Fruit fly (Drosophila melanogaster): ENCODE data around the gene Nepl8.

Nepl8 gene

dm6 chr2L:16500469-16500868, 12.5 kb downstream of the Nepl8 start (continued):
- TF ChIP-seq CG43689 (GFP tag; IDR thresholded peaks at IDR 0.05) (peak; percentile 69), chinmo (GFP tag; IDR thresholded peaks at IDR 0.05; ENCODE audit: partially characterized antibody) (no peak), HmgZ (tag; optimal IDR thresholded peaks at IDR 0.05) (peak; percentile 93), Fer2 (tag; optimal IDR thresholded peaks at IDR 0.05) (peak; percentile 53), NK7.1 (GFP tag; optimal IDR thresholded peaks at IDR 0.05) (peak; percentile 66), bbx (GFP tag; IDR thresholded peaks at IDR 0.05; ENCODE audit: partially characterized antibody) (no peak), dm (GFP tag; optimal IDR thresholded peaks at IDR 0.05) (peak; percentile 76), Dad (GFP tag; optimal IDR thresholded peaks at IDR 0.05) (peak; percentile 73), CG18764 (GFP tag; optimal IDR thresholded peaks at IDR 0.05) (peak; percentile 75), pho (GFP tag; optimal IDR thresholded peaks at IDR 0.05) (peak; percentile 80), CG5180 (GFP tag; optimal IDR thresholded peaks at IDR 0.05) (peak; percentile 55), CG6791 (GFP tag; IDR thresholded peaks at IDR 0.05; ENCODE audit: partially characterized antibody) (no peak), CoRest (tag; optimal IDR thresholded peaks at IDR 0.05) (peak; percentile 88), al (GFP tag; IDR thresholded peaks at IDR 0.05) (peak; percentile 60; the same call in 1 of the 2 replicates), Trl (optimal IDR thresholded peaks at IDR 0.05) (no peak), Trl (GFP tag; optimal IDR thresholded peaks at IDR 0.05) (peak; percentile 93), CTCF (GFP tag; optimal IDR thresholded peaks at IDR 0.05) (peak; percentile 11), slbo (GFP tag; IDR thresholded peaks at IDR 0.05) (peak; percentile 93), CG7786 (GFP tag; optimal IDR thresholded peaks at IDR 0.05) (peak; percentile 73), Dip3 (GFP tag; optimal IDR thresholded peaks at IDR 0.05) (peak; percentile 85), Elba2 (GFP tag; optimal IDR thresholded peaks at IDR 0.05) (no peak), Dref (GFP tag; IDR thresholded peaks at IDR 0.05) (no peak), ham (GFP tag; IDR thresholded peaks at IDR 0.05) (peak; percentile 54; the same call in 1 of the 2 replicates), CG16863 (GFP tag; optimal IDR thresholded peaks at IDR 0.05) (peak; percentile 77), Chrac-16 (GFP tag; optimal IDR thresholded peaks at IDR 0.05) (peak; percentile 91), vnd (GFP tag; IDR thresholded peaks at IDR 0.05; ENCODE audit: partially characterized antibody) (no peak), org-1 (GFP tag; optimal IDR thresholded peaks at IDR 0.05) (peak; percentile 87), crc (GFP tag; optimal IDR thresholded peaks at IDR 0.05) (peak; percentile 28), CG11723 (GFP tag; optimal IDR thresholded peaks at IDR 0.05) (peak; percentile 75), CG34224 (GFP tag; IDR thresholded peaks at IDR 0.05; ENCODE audit: partially characterized antibody) (no peak), cato (GFP tag; optimal IDR thresholded peaks at IDR 0.05; ENCODE audit: borderline replicate concordance) (peak; percentile 80), ken (GFP tag; IDR thresholded peaks at IDR 0.05) (peak; percentile 94), CG10321 (GFP tag; IDR thresholded peaks at IDR 0.05) (peak; percentile 39; the same call in 1 of the 2 replicates), Six4 (GFP tag; optimal IDR thresholded peaks at IDR 0.05) (peak; percentile 81), BEAF-32 (GFP tag; optimal IDR thresholded peaks at IDR 0.05) (no peak), pfk (GFP tag; optimal IDR thresholded peaks at IDR 0.05) (no peak), CG14050 (GFP tag; IDR thresholded peaks at IDR 0.05) (peak; percentile 87), CG15514 (GFP tag; optimal IDR thresholded peaks at IDR 0.05) (peak; percentile 60), cad (GFP tag; optimal IDR thresholded peaks at IDR 0.05) (no peak), lmd (GFP tag; IDR thresholded peaks at IDR 0.05) (peak; percentile 95), CG8924 (tag; optimal IDR thresholded peaks at IDR 0.05) (peak; percentile 91), Mrtf (GFP tag; IDR thresholded peaks at IDR 0.05) (peak; percentile 88), CG4854 (GFP tag; optimal IDR thresholded peaks at IDR 0.05) (peak; percentile 74), tgo (GFP tag; IDR thresholded peaks at IDR 0.05) (peak; percentile 94), CG1233 (GFP tag; optimal IDR thresholded peaks at IDR 0.05) (peak; percentile 84), so (GFP tag; IDR thresholded peaks at IDR 0.05) (peak; percentile 90; the same call in 2 of the 3 replicates), zen (tag; optimal IDR thresholded peaks at IDR 0.05) (peak; percentile 86), jumu (GFP tag; optimal IDR thresholded peaks at IDR 0.05) (peak; percentile 91), CG3838 (GFP tag; optimal IDR thresholded peaks at IDR 0.05) (peak; percentile 51), HLHmδ (GFP tag; optimal IDR thresholded peaks at IDR 0.05) (no peak), mld (GFP tag; IDR thresholded peaks at IDR 0.05; ENCODE audit: partially characterized antibody) (no peak), peb (GFP tag; IDR thresholded peaks at IDR 0.05) (peak; percentile 86)

Measured in whole organism, embryonic.